Worm (Caenorhabditis elegans): ENCODE data around the gene phf-34.

- TF ChIP-seq unc-62 (GFP tag; optimal IDR thresholded peaks at IDR 0.05), result no peak
- TF ChIP-seq snpc-1.3 (tag; optimal IDR thresholded peaks at IDR 0.05; ENCODE audit: insufficient read depth), result no peak
- no peak for TF ChIP-seq F37B4.10 (GFP tag; IDR thresholded peaks at IDR 0.05)
These were observed 6.2 kb downstream of the phf-34 start for ce11 chrX:9893069-9893468.
